Worm (Caenorhabditis elegans) whole organism, L2 larva: ENCODE results near the gene C55C3.1.

Experiments used
- C34F6.9 ChIP-seq: fragments of 150-350 bp; optimal IDR thresholded peaks from 2 replicates; lab custom pipeline; 2014; ENCODE audit warnings: missing biosample characterization, missing genetic modification characterization
- F13H6.1 ChIP-seq: sonication (generic microtip); optimal IDR thresholded peaks from 2 replicates; lab custom pipeline; 2016; ENCODE audit warnings: missing genetic modification characterization, missing compliant biosample characterization
- R02D3.7 ChIP-seq: fragments of 150-350 bp; optimal IDR thresholded peaks from 2 replicates; lab custom pipeline; 2014; ENCODE audit warnings: missing biosample characterization, missing genetic modification characterization
- Y55F3AM.14 ChIP-seq: fragments of 200-800 bp; sonication (Bioruptor generic); optimal IDR thresholded peaks from 2 replicates; lab custom pipeline; 2018; ENCODE audit warnings: mild to moderate bottlenecking, missing genetic modification characterization, missing compliant biosample characterization
- ZK546.5 ChIP-seq: sonication (generic microtip); optimal IDR thresholded peaks from 2 replicates; lab custom pipeline; 2017; ENCODE audit warnings: missing biosample characterization, missing genetic modification characterization
- alr-1 ChIP-seq: fragments of 150-350 bp; optimal IDR thresholded peaks from 2 replicates; lab custom pipeline; 2014; ENCODE audit warnings: missing biosample characterization, missing genetic modification characterization
- aly-2 ChIP-seq: fragments of 150-350 bp; optimal IDR thresholded peaks from 2 replicates; lab custom pipeline; 2014; ENCODE audit warnings: missing biosample characterization, missing genetic modification characterization
- ama-1 ChIP-seq: fragments of 150-350 bp; optimal IDR thresholded peaks from 2 replicates; lab custom pipeline; 2018; ENCODE audit warnings: inconsistent platforms
- blmp-1 ChIP-seq: sonication (generic microtip); optimal IDR thresholded peaks from 2 replicates; lab custom pipeline; 2017; ENCODE audit warnings: missing genetic modification characterization, mild to moderate bottlenecking, missing compliant biosample characterization, antibody characterized with exemption, moderate library complexity; ENCODE audit not compliant: insufficient read depth
- ceh-16 ChIP-seq: fragments of 150-350 bp; optimal IDR thresholded peaks from 2 replicates; lab custom pipeline; 2014; ENCODE audit warnings: missing biosample characterization, missing genetic modification characterization
- ceh-82 ChIP-seq: fragments of 150-350 bp; optimal IDR thresholded peaks from 2 replicates; lab custom pipeline; 2014; ENCODE audit warnings: missing biosample characterization, missing genetic modification characterization
- crh-2 ChIP-seq: sonication (generic microtip); optimal IDR thresholded peaks from 2 replicates; lab custom pipeline; 2017; ENCODE audit warnings: missing biosample characterization, missing genetic modification characterization
- dmd-4 ChIP-seq: sonication (generic microtip); optimal IDR thresholded peaks from 2 replicates; lab custom pipeline; 2017; ENCODE audit warnings: missing biosample characterization, missing genetic modification characterization
- elt-1 ChIP-seq: fragments of 150-350 bp; optimal IDR thresholded peaks from 2 replicates; lab custom pipeline; 2014; ENCODE audit warnings: missing biosample characterization, missing genetic modification characterization
- elt-3 ChIP-seq: sonication (generic microtip); optimal IDR thresholded peaks from 2 replicates; lab custom pipeline; 2017; ENCODE audit warnings: missing biosample characterization, missing genetic modification characterization
- fos-1 ChIP-seq: fragments of 150-350 bp; optimal IDR thresholded peaks from 2 replicates; lab custom pipeline; 2014; ENCODE audit warnings: missing biosample characterization, missing genetic modification characterization
- lin-11 ChIP-seq: fragments of 150-350 bp; sonication (generic microtip); optimal IDR thresholded peaks from 2 replicates; lab custom pipeline; 2014; ENCODE audit warnings: missing biosample characterization, missing genetic modification characterization, inconsistent platforms, mixed read lengths
- lin-39 ChIP-seq: fragments of 150-350 bp; optimal IDR thresholded peaks from 2 replicates; lab custom pipeline; 2014; ENCODE audit warnings: missing biosample characterization, missing genetic modification reagents, missing genetic modification characterization
- lsy-2 ChIP-seq, 2 experiments: fragments of 150-350 bp in 1 of 2; sonication (generic microtip) in 1 of 2; optimal IDR thresholded peaks; 2 replicates each; lab custom pipeline; 2014 to 2017; ENCODE audit warnings: missing biosample characterization in 2 of 2, missing genetic modification characterization in 2 of 2
- mdl-1 ChIP-seq, 2 experiments: fragments of 150-350 bp in 1 of 2; sonication (generic microtip) in 1 of 2; optimal IDR thresholded peaks; 2 replicates each; lab custom pipeline; 2017; ENCODE audit warnings: missing biosample characterization in 2 of 2, missing genetic modification characterization in 2 of 2
- nhr-11 ChIP-seq: fragments of 150-350 bp; optimal IDR thresholded peaks from 2 replicates; lab custom pipeline; 2014; ENCODE audit warnings: missing biosample characterization, missing genetic modification characterization
- nhr-12 ChIP-seq: fragments of 150-350 bp; optimal IDR thresholded peaks from 2 replicates; lab custom pipeline; 2014; ENCODE audit warnings: missing biosample characterization, missing genetic modification characterization
- nhr-129 ChIP-seq: fragments of 150-350 bp; optimal IDR thresholded peaks from 2 replicates; lab custom pipeline; 2014; ENCODE audit warnings: missing biosample characterization, missing genetic modification characterization
- nhr-21 ChIP-seq: fragments of 150-350 bp; optimal IDR thresholded peaks from 2 replicates; lab custom pipeline; 2014; ENCODE audit warnings: missing biosample characterization, missing genetic modification characterization
- nhr-23 ChIP-seq: fragments of 150-350 bp; optimal IDR thresholded peaks from 2 replicates; lab custom pipeline; 2014; ENCODE audit warnings: missing biosample characterization, missing genetic modification reagents, missing genetic modification characterization
- nhr-237 ChIP-seq: fragments of 150-350 bp; optimal IDR thresholded peaks from 2 replicates; lab custom pipeline; 2014; ENCODE audit warnings: missing biosample characterization, missing genetic modification characterization
- nhr-25 ChIP-seq: fragments of 150-350 bp; sonication (generic microtip); optimal IDR thresholded peaks from 3 replicates; lab custom pipeline; 2014; ENCODE audit warnings: missing biosample characterization, missing genetic modification characterization
- nhr-6 ChIP-seq: fragments of 150-350 bp; optimal IDR thresholded peaks from 2 replicates; lab custom pipeline; 2014; ENCODE audit warnings: missing biosample characterization, missing genetic modification characterization
- nhr-77 ChIP-seq: fragments of 150-350 bp; optimal IDR thresholded peaks from 2 replicates; lab custom pipeline; 2014; ENCODE audit warnings: missing biosample characterization, missing genetic modification characterization
- peb-1 ChIP-seq: fragments of 150-350 bp; optimal IDR thresholded peaks from 2 replicates; lab custom pipeline; 2014; ENCODE audit warnings: missing biosample characterization, missing genetic modification characterization
- sem-4 ChIP-seq: fragments of 150-350 bp; optimal IDR thresholded peaks from 2 replicates; lab custom pipeline; 2014; ENCODE audit warnings: missing biosample characterization, missing genetic modification reagents, missing genetic modification characterization
- skn-1 ChIP-seq: sonication (generic microtip); optimal IDR thresholded peaks from 2 replicates; lab custom pipeline; 2017; ENCODE audit warnings: missing biosample characterization, missing genetic modification characterization
- sma-9 ChIP-seq, 2 experiments: fragments of 150-350 bp in 1 of 2; sonication (generic microtip) in 1 of 2; optimal IDR thresholded peaks; 2 replicates each; lab custom pipeline; 2014 to 2016; ENCODE audit warnings: missing genetic modification characterization in 2 of 2, mild to moderate bottlenecking in 1 of 2, missing biosample characterization in 1 of 2, missing compliant biosample characterization in 1 of 2, missing genetic modification reagents in 1 of 2, moderate library complexity in 1 of 2
- snpc-4 ChIP-seq: fragments of 150-350 bp; optimal IDR thresholded peaks from 2 replicates; lab custom pipeline; 2014; ENCODE audit warnings: missing biosample characterization, missing genetic modification characterization
- unc-39 ChIP-seq: fragments of 150-350 bp; optimal IDR thresholded peaks from 2 replicates; lab custom pipeline; 2014; ENCODE audit warnings: missing biosample characterization, missing genetic modification characterization
- unc-55 ChIP-seq: fragments of 150-350 bp; sonication (generic microtip); optimal IDR thresholded peaks from 3 replicates; lab custom pipeline; 2014; ENCODE audit warnings: missing biosample characterization, missing genetic modification reagents, missing genetic modification characterization
- ztf-1 ChIP-seq: fragments of 200-800 bp; sonication (Bioruptor generic); conservative IDR thresholded peaks from 2 replicates; pipeline ENCODE4 v1.3.6; 2022; ENCODE audit warnings: missing genetic modification characterization, missing compliant biosample characterization
- ztf-11 ChIP-seq: sonication (generic microtip); optimal IDR thresholded peaks from 2 replicates; lab custom pipeline; 2017; ENCODE audit warnings: missing biosample characterization, missing genetic modification characterization
- ztf-4 ChIP-seq: fragments of 150-350 bp; optimal IDR thresholded peaks from 2 replicates; lab custom pipeline; 2014; ENCODE audit warnings: missing biosample characterization, missing genetic modification characterization

The C55C3.1 gene

DNA sequence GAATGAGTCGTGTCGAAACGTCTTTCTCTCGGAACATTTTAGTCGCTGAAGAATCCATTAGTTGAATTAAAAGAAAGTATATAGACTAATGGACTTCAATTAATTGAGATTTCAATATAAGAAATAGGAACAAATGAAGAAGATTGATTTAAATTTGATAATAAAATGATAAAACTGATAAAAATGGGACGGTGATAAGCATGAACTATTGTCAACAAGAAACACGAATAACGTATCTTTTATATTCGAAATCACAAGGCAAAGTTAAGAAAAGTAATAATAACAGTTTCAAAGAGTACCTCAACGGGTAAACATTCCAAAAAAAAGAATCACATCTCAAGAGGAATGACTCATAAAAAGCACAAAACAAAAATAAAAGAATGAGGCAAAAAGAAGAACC lies 39.4 kb upstream of the C55C3.1 start, which contains the start of gene T19E7.6:
TSS of gene T19E7.6 (minus strand) at position 45 of the 400 bp plus-strand sequence.
- TF ChIP-seq ztf-1 (GFP tag; lab: Robert Waterston, UW) (no peak), nhr-129 (no peak), unc-39 (tag; lab: Kevin White, UChicago) (no peak), fos-1 (tag; lab: Kevin White, UChicago) (peak; percentile 33), elt-1 (tag; lab: Kevin White, UChicago) (no peak)
- TF ChIP-seq, all 48 proteins: peak for 1

- no peak for TF ChIP-seq mdl-1 (tag; optimal IDR thresholded peaks at IDR 0.05; lab: Kevin White, UChicago)
- peak; percentile 62 for TF ChIP-seq F13H6.1 (tag; lab: Kevin White, UChicago)
Measured at ce11 chrIV:5671325-5671724, 37.6 kb upstream of the C55C3.1 start.

ce11 chrIV:5674435-5674834 lies 34.5 kb upstream of the C55C3.1 start, which contains the start of gene srd-5:
Gene srd-5 (minus strand): TSS chrIV:5674535.
- TF ChIP-seq elt-3 (tag; lab: Kevin White, UChicago) (no peak), sma-9 (GFP tag; optimal IDR thresholded peaks at IDR 0.05; lab: Kevin White, UChicago) (no peak), sma-9 (tag; optimal IDR thresholded peaks at IDR 0.05; lab: Kevin White, UChicago) (no peak), elt-1 (tag; lab: Kevin White, UChicago) (no peak), nhr-77 (no peak), blmp-1 (tag; lab: Kevin White, UChicago) (no peak), snpc-4 (no peak), nhr-6 (tag; lab: Kevin White, UChicago) (no peak), unc-39 (tag; lab: Kevin White, UChicago) (no peak), peb-1 (no peak), nhr-12 (no peak), ztf-4 (no peak), unc-55 (GFP tag; lab: Kevin White, UChicago) (no peak), aly-2 (tag; lab: Kevin White, UChicago) (no peak), Y55F3AM.14 (GFP tag; lab: Kevin White, UChicago) (no peak)

ce11 chrIV:5678044-5678443 lies 30.9 kb upstream of the C55C3.1 start, which contains the start of gene C55C3.4:
Gene C55C3.4 (minus strand): TSS chrIV:5678144.
- no peak for TF ChIP-seq unc-55 (GFP tag; lab: Kevin White, UChicago)
- no peak for TF ChIP-seq nhr-23 (tag; lab: Kevin White, UChicago)
- TF ChIP-seq ztf-4, result no peak
- no peak for TF ChIP-seq ceh-82
- no peak for TF ChIP-seq crh-2 (tag; lab: Kevin White, UChicago)
- no peak for TF ChIP-seq peb-1
- TF ChIP-seq ZK546.5 (tag; lab: Kevin White, UChicago), result no peak
- TF ChIP-seq, all 48 proteins: peak for 0

ce11 chrIV:5682547-5683234 lies 26.2 kb upstream of the C55C3.1 start, which contains the start of the genes C55C3.7 and C55C3.6:
Gene C55C3.7 (minus strand): TSS chrIV:5682647.
Gene C55C3.6 (plus strand): TSS chrIV:5683184.
- TF ChIP-seq nhr-21, result no peak
- TF ChIP-seq ceh-82, result no peak
- TF ChIP-seq ceh-16 (tag; lab: Kevin White, UChicago), result no peak
- TF ChIP-seq unc-55 (GFP tag; lab: Kevin White, UChicago), result no peak
- no peak for TF ChIP-seq crh-2 (tag; lab: Kevin White, UChicago)
- no peak for TF ChIP-seq dmd-4 (tag; lab: Kevin White, UChicago)
- TF ChIP-seq mdl-1 (tag; optimal IDR thresholded peaks at IDR 0.05; lab: Kevin White, UChicago), result no peak
- no peak for TF ChIP-seq nhr-237 (tag; lab: Kevin White, UChicago)
- no peak for TF ChIP-seq lsy-2 (tag; optimal IDR thresholded peaks at IDR 0.05; lab: Kevin White, UChicago)
- no peak for TF ChIP-seq ama-1
- no peak for TF ChIP-seq skn-1 (tag; lab: Kevin White, UChicago)
- no peak for TF ChIP-seq elt-1 (tag; lab: Kevin White, UChicago)
- no peak for TF ChIP-seq sem-4 (tag; lab: Kevin White, UChicago)

- TF ChIP-seq nhr-25 (no peak), lin-39 (no peak), nhr-11 (tag; lab: Kevin White, UChicago) (no peak), nhr-23 (tag; lab: Kevin White, UChicago) (no peak), Y55F3AM.14 (GFP tag; lab: Kevin White, UChicago) (no peak), ceh-82 (no peak), snpc-4 (no peak), lin-11 (no peak), sem-4 (tag; lab: Kevin White, UChicago) (no peak), sma-9 (GFP tag; optimal IDR thresholded peaks at IDR 0.05; lab: Kevin White, UChicago) (no peak), sma-9 (tag; optimal IDR thresholded peaks at IDR 0.05; lab: Kevin White, UChicago) (no peak), skn-1 (tag; lab: Kevin White, UChicago) (no peak), F13H6.1 (tag; lab: Kevin White, UChicago) (no peak), elt-1 (tag; lab: Kevin White, UChicago) (no peak), ztf-11 (tag; lab: Kevin White, UChicago) (no peak), R02D3.7 (tag; lab: Kevin White, UChicago) (no peak), fos-1 (tag; lab: Kevin White, UChicago) (no peak), elt-3 (tag; lab: Kevin White, UChicago) (no peak), mdl-1 (tag; optimal IDR thresholded peaks at IDR 0.05; lab: Kevin White, UChicago) (no peak), alr-1 (tag; lab: Kevin White, UChicago) (no peak), C34F6.9 (tag; lab: Kevin White, UChicago) (no peak)
Measured at ce11 chrIV:5685014-5685413, 23.9 kb upstream of the C55C3.1 start, which contains the start of gene C55C3.3. Gene C55C3.3 (plus strand): TSS chrIV:5685287.
